Worm (Caenorhabditis elegans) whole organism, L2 larva: ENCODE data around the gene dpy-28.

Experiments used
- ZK546.5 ChIP-seq: sonication (generic microtip); optimal IDR thresholded peaks from 2 replicates; lab custom pipeline; 2017; ENCODE audit warnings: missing biosample characterization, missing genetic modification characterization
- elt-3 ChIP-seq: sonication (generic microtip); optimal IDR thresholded peaks from 2 replicates; lab custom pipeline; 2017; ENCODE audit warnings: missing biosample characterization, missing genetic modification characterization
- nhr-11 ChIP-seq: fragments of 150-350 bp; optimal IDR thresholded peaks from 2 replicates; lab custom pipeline; 2014; ENCODE audit warnings: missing biosample characterization, missing genetic modification characterization
- nhr-12 ChIP-seq: fragments of 150-350 bp; optimal IDR thresholded peaks from 2 replicates; lab custom pipeline; 2014; ENCODE audit warnings: missing biosample characterization, missing genetic modification characterization

DNA sequence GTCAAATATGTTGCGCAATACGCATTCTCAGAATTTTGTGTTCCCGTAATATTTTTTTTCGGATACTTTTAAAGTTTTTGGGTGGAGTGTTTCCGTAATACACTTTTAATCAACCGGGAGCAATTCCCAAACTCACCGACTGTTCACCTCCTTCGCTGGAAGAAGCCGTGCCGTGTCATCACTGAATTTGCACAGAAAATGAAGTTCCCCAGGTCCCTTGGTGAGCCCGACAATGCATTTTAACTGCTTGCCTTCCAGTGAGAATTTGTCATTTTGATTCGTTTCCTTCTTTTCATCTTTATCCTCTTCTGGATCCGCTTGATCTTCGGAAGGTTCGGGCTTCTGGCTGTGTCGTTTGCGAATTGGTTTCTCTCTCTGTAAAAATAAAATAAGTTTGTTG is 8.6 kb upstream of the dpy-28 start:
- no peak for TF ChIP-seq nhr-11
- no peak for TF ChIP-seq ZK546.5 (tag; lab: Kevin White, UChicago)
- TF ChIP-seq elt-3: no peak
- TF ChIP-seq nhr-12 (tag; lab: Kevin White, UChicago): no peak
